Fruit fly (Drosophila melanogaster): ENCODE measurements around the gene CG7290.

DNA sequence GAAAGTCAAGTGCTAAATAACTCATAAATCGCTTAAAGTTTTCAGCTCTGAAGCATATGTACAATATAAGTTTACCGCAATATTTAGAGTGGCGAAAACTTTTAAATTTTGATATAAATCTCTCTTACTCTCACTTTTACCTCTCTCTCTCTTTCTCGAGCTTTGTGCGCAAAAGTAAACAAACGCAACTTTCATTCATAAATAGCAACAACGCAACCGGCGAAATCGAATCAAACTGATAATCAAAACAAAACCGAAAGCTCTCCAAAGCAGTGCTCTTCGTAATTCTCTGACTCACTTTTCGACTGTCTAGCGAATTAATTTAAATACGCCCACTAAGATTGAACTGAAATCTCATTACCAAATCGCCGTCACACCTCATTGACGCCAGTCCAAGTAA is 20.0 kb downstream of the CG7290 start:
- TF ChIP-seq CG8478 (optimal IDR thresholded peaks at IDR 0.05) (no peak), EcR (GFP tag; optimal IDR thresholded peaks at IDR 0.05) (no peak), psq (optimal IDR thresholded peaks at IDR 0.05) (no peak), usp (GFP tag; optimal IDR thresholded peaks at IDR 0.05) (no peak), Dll (optimal IDR thresholded peaks at IDR 0.05) (no peak)

Data from whole organism.